Worm (Caenorhabditis elegans): ENCODE measurements around the gene sri-18.
A peak's percentile ranks its signal among the peaks of the same experiment; 100 is the strongest.

The sri-18 gene

ce11 chrV:10224619-10225018 is 35.7 kb downstream of the sri-18 start:
- peak; percentile 68 for TF ChIP-seq elt-2 (tag; optimal IDR thresholded peaks at IDR 0.05)
- no peak for TF ChIP-seq nhr-77 (tag; optimal IDR thresholded peaks at IDR 0.05)

- TF ChIP-seq elt-3 (tag; optimal IDR thresholded peaks at IDR 0.05) (no peak), aly-2 (tag; optimal IDR thresholded peaks at IDR 0.05) (no peak), pqm-1 (tag; optimal IDR thresholded peaks at IDR 0.05) (no peak), R02D3.7 (tag; optimal IDR thresholded peaks at IDR 0.05) (no peak), nhr-237 (tag; optimal IDR thresholded peaks at IDR 0.05) (no peak), egl-27 (tag; optimal IDR thresholded peaks at IDR 0.05) (no peak), ceh-16 (tag; optimal IDR thresholded peaks at IDR 0.05) (no peak), eor-1 (tag; optimal IDR thresholded peaks at IDR 0.05) (no peak), daf-12 (tag; optimal IDR thresholded peaks at IDR 0.05) (no peak), egl-5 (tag; optimal IDR thresholded peaks at IDR 0.05) (no peak), nhr-28 (tag; optimal IDR thresholded peaks at IDR 0.05) (no peak), skn-1 (tag; optimal IDR thresholded peaks at IDR 0.05) (no peak), ceh-28 (tag; optimal IDR thresholded peaks at IDR 0.05) (no peak), nhr-43 (tag; optimal IDR thresholded peaks at IDR 0.05; ENCODE audit: poor library complexity, severe bottlenecking) (no peak), elt-1 (tag; optimal IDR thresholded peaks at IDR 0.05) (no peak), snpc-4 (tag; optimal IDR thresholded peaks at IDR 0.05) (no peak), nhr-76 (tag; optimal IDR thresholded peaks at IDR 0.05) (no peak), nhr-11 (tag; optimal IDR thresholded peaks at IDR 0.05) (no peak), zag-1 (tag; optimal IDR thresholded peaks at IDR 0.05) (no peak), elt-2 (tag; optimal IDR thresholded peaks at IDR 0.05) (no peak)
Measured at ce11 chrV:10222007-10222406, 38.4 kb downstream of the sri-18 start, which contains the start of gene C12D8.20. C12D8.20 (plus strand) TSS chrV:10222307.

- TF ChIP-seq egl-27 (tag; optimal IDR thresholded peaks at IDR 0.05) (no peak), ztf-11 (tag; optimal IDR thresholded peaks at IDR 0.05) (no peak)
Measured at ce11 chrV:10221317-10221716, 39.0 kb downstream of the sri-18 start, which contains the start of the genes fipr-5 and fipr-9. fipr-5 (minus strand) TSS chrV:10221417. fipr-9 (plus strand) TSS chrV:10221662.

- TF ChIP-seq unc-62 (GFP tag; optimal IDR thresholded peaks at IDR 0.05) (no peak), nhr-43 (tag; optimal IDR thresholded peaks at IDR 0.05; ENCODE audit: poor library complexity, severe bottlenecking) (no peak), lin-39 (tag; optimal IDR thresholded peaks at IDR 0.05) (no peak), mdl-1 (tag; optimal IDR thresholded peaks at IDR 0.05) (no peak), elt-1 (tag; optimal IDR thresholded peaks at IDR 0.05) (no peak), unc-39 (tag; optimal IDR thresholded peaks at IDR 0.05) (no peak), daf-12 (tag; optimal IDR thresholded peaks at IDR 0.05) (no peak), nhr-237 (tag; optimal IDR thresholded peaks at IDR 0.05) (no peak), snpc-4 (tag; optimal IDR thresholded peaks at IDR 0.05) (no peak), tbx-2 (tag; optimal IDR thresholded peaks at IDR 0.05) (no peak), fkh-10 (GFP tag; optimal IDR thresholded peaks at IDR 0.05) (no peak), nhr-25 (tag; optimal IDR thresholded peaks at IDR 0.05) (no peak), ceh-9 (tag; optimal IDR thresholded peaks at IDR 0.05) (no peak)
Measured at ce11 chrV:10220605-10221004, 39.8 kb downstream of the sri-18 start, which contains the start of gene C12D8.13. C12D8.13 (minus strand) TSS chrV:10220705.

ce11 chrV:10216724-10217123 is 43.6 kb downstream of the sri-18 start, which contains the start of gene ZK856.14:
ZK856.14 (plus strand) TSS chrV:10217024.
- TF ChIP-seq nhr-28 (tag; optimal IDR thresholded peaks at IDR 0.05) (no peak), egl-27 (tag; optimal IDR thresholded peaks at IDR 0.05) (no peak), nhr-11 (tag; optimal IDR thresholded peaks at IDR 0.05) (no peak)

ce11 chrV:10212627-10213026 is 47.7 kb downstream of the sri-18 start, which contains the start of gene hpo-40:
hpo-40 (plus strand) TSS chrV:10212927.
- TF ChIP-seq nhr-77 (tag; optimal IDR thresholded peaks at IDR 0.05), result no peak

ce11 chrV:10212027-10212426 is 48.3 kb downstream of the sri-18 start, which contains the start of gene zhit-3:
zhit-3 (minus strand) TSS chrV:10212127.
- no peak for TF ChIP-seq ztf-4 (tag; optimal IDR thresholded peaks at IDR 0.05)

All from whole organism, L3 larva.